Worm (Caenorhabditis elegans) whole organism, late embryonic: ENCODE results near the gene C54C6.11.

Experiments used
- C08G9.2 ChIP-seq: sonication (generic microtip); optimal IDR thresholded peaks from 2 replicates; lab custom pipeline; 2016; ENCODE audit warnings: mild to moderate bottlenecking, missing genetic modification characterization, moderate library complexity, missing compliant biosample characterization
- C38D4.7 ChIP-seq: fragments of 200-800 bp; sonication (Bioruptor generic); optimal IDR thresholded peaks from 2 replicates; lab custom pipeline; 2018; ENCODE audit warnings: mild to moderate bottlenecking, missing genetic modification characterization, moderate library complexity, missing compliant biosample characterization
- ceh-14 ChIP-seq: sonication (generic microtip); optimal IDR thresholded peaks from 2 replicates; lab custom pipeline; 2016; ENCODE audit warnings: missing genotype, missing genetic modification characterization, missing compliant biosample characterization
- ceh-18 ChIP-seq: sonication (generic microtip); optimal IDR thresholded peaks from 2 replicates; lab custom pipeline; 2016; ENCODE audit warnings: missing genetic modification characterization, missing compliant biosample characterization
- ceh-19 ChIP-seq: fragments of 200-800 bp; sonication (Bioruptor generic); optimal IDR thresholded peaks from 2 replicates; lab custom pipeline; 2018; ENCODE audit warnings: mild to moderate bottlenecking, missing genetic modification characterization, missing compliant biosample characterization
- ceh-2 ChIP-seq: sonication (generic microtip); optimal IDR thresholded peaks from 2 replicates; lab custom pipeline; 2016; ENCODE audit warnings: missing genotype, missing genetic modification characterization, missing compliant biosample characterization
- ceh-31 ChIP-seq: sonication (generic microtip); optimal IDR thresholded peaks from 2 replicates; lab custom pipeline; 2016; ENCODE audit warnings: missing genetic modification characterization, missing compliant biosample characterization
- ceh-34 ChIP-seq: sonication (generic microtip); optimal IDR thresholded peaks from 2 replicates; lab custom pipeline; 2016; ENCODE audit warnings: mild to moderate bottlenecking, missing genetic modification characterization, missing compliant biosample characterization
- ceh-45 ChIP-seq: fragments of 200-800 bp; sonication (Bioruptor generic); IDR thresholded peaks from 2 replicates; pipeline ENCODE4 v1.3.6; 2022; ENCODE audit warnings: missing genetic modification reagents, missing genetic modification characterization, missing compliant biosample characterization
- ceh-48 ChIP-seq: sonication (generic microtip); optimal IDR thresholded peaks from 2 replicates; lab custom pipeline; 2016; ENCODE audit warnings: missing genetic modification characterization, inconsistent platforms, missing compliant biosample characterization
- ceh-9 ChIP-seq: sonication (generic microtip); optimal IDR thresholded peaks from 2 replicates; lab custom pipeline; 2016; ENCODE audit warnings: mild to moderate bottlenecking, missing genetic modification characterization, inconsistent platforms, missing compliant biosample characterization
- dmd-4 ChIP-seq: sonication (generic microtip); optimal IDR thresholded peaks from 2 replicates; lab custom pipeline; 2016; ENCODE audit warnings: borderline replicate concordance, missing genetic modification characterization, missing compliant biosample characterization
- dve-1 ChIP-seq: sonication (generic microtip); optimal IDR thresholded peaks from 2 replicates; lab custom pipeline; 2017; ENCODE audit warnings: antibody characterized with exemption, mild to moderate bottlenecking, missing genetic modification characterization, missing compliant biosample characterization
- elt-2 ChIP-seq: sonication (generic microtip); optimal IDR thresholded peaks from 2 replicates; lab custom pipeline; 2016; ENCODE audit warnings: missing genetic modification reagents, missing genetic modification characterization, missing compliant biosample characterization
- ets-4 ChIP-seq: sonication (generic microtip); optimal IDR thresholded peaks from 2 replicates; lab custom pipeline; 2016; ENCODE audit warnings: missing genetic modification characterization, missing compliant biosample characterization
- fkh-10 ChIP-seq: fragments of 150-350 bp; optimal IDR thresholded peaks from 2 replicates; lab custom pipeline; 2014; ENCODE audit warnings: missing biosample characterization, missing genetic modification reagents, missing genetic modification characterization
- gmeb-2 ChIP-seq: sonication (generic microtip); optimal IDR thresholded peaks from 2 replicates; lab custom pipeline; 2016; ENCODE audit warnings: missing genetic modification characterization, inconsistent platforms, missing compliant biosample characterization
- hlh-13 ChIP-seq: fragments of 200-800 bp; sonication (Bioruptor generic); optimal IDR thresholded peaks from 2 replicates; lab custom pipeline; 2018; ENCODE audit warnings: mild to moderate bottlenecking, missing genetic modification characterization, missing compliant biosample characterization
- hlh-6 ChIP-seq: sonication (generic microtip); optimal IDR thresholded peaks from 2 replicates; lab custom pipeline; 2016; ENCODE audit warnings: missing genotype, missing genetic modification characterization, missing compliant biosample characterization
- lim-6 ChIP-seq: sonication (generic microtip); optimal IDR thresholded peaks from 2 replicates; lab custom pipeline; 2016; ENCODE audit warnings: missing genetic modification characterization, missing compliant biosample characterization
- lin-11 ChIP-seq: fragments of 200-800 bp; sonication (Bioruptor generic); optimal IDR thresholded peaks from 2 replicates; lab custom pipeline; 2018; ENCODE audit warnings: mild to moderate bottlenecking, missing genetic modification characterization, missing compliant biosample characterization
- nfya-1 ChIP-seq: sonication (generic microtip); optimal IDR thresholded peaks from 2 replicates; lab custom pipeline; 2017; ENCODE audit warnings: missing genetic modification characterization, mild to moderate bottlenecking, missing compliant biosample characterization, antibody characterized with exemption, moderate library complexity
- nhr-11 ChIP-seq: fragments of 150-350 bp; optimal IDR thresholded peaks from 2 replicates; lab custom pipeline; 2014; ENCODE audit warnings: missing biosample characterization, missing genetic modification characterization
- pag-3 ChIP-seq: sonication (generic microtip); optimal IDR thresholded peaks from 2 replicates; lab custom pipeline; 2016; ENCODE audit warnings: missing compliant biosample characterization, missing genetic modification characterization, borderline replicate concordance
- pros-1 ChIP-seq: fragments of 150-350 bp; optimal IDR thresholded peaks from 2 replicates; lab custom pipeline; 2014; ENCODE audit warnings: missing biosample characterization, missing genetic modification reagents, missing genetic modification characterization
- ref-2 ChIP-seq: sonication (generic microtip); optimal IDR thresholded peaks from 2 replicates; lab custom pipeline; 2016; ENCODE audit warnings: missing genetic modification characterization, missing compliant biosample characterization
- syd-9 ChIP-seq: sonication (generic microtip); optimal IDR thresholded peaks from 2 replicates; lab custom pipeline; 2016; ENCODE audit warnings: mild to moderate bottlenecking, missing genetic modification characterization, moderate library complexity, missing compliant biosample characterization
- tbx-7 ChIP-seq: sonication (generic microtip); optimal IDR thresholded peaks from 2 replicates; lab custom pipeline; 2016; ENCODE audit warnings: missing genotype, missing genetic modification characterization, missing compliant biosample characterization
- unc-3 ChIP-seq, 2 experiments: fragments of 200-800 bp in 1 of 2; sonication (Bioruptor generic) in 1 of 2; sonication (generic microtip) in 1 of 2; conservative IDR thresholded peaks in 1 of 2; optimal IDR thresholded peaks in 1 of 2; 2 replicates each; pipeline versions ENCODE4 v1.3.6 to Lab custom; 2016 to 2022; ENCODE audit warnings: missing compliant biosample characterization in 2 of 2, missing genetic modification characterization in 2 of 2, missing genetic modification reagents in 1 of 2
- unc-42 ChIP-seq: sonication (generic microtip); optimal IDR thresholded peaks from 2 replicates; lab custom pipeline; 2016; ENCODE audit warnings: missing genotype, missing genetic modification characterization, missing compliant biosample characterization
- unc-55 ChIP-seq: sonication (generic microtip); optimal IDR thresholded peaks from 2 replicates; lab custom pipeline; 2017; ENCODE audit warnings: missing biosample characterization, missing genetic modification reagents, missing genetic modification characterization

C54C6.11 gene

ce11 chrIII:3542105-3542504 is 6.0 kb upstream of the C54C6.11 start:
- peak; percentile 23 for TF ChIP-seq nfya-1 (tag; lab: Kevin White, UChicago)
- TF ChIP-seq dmd-4 (tag; lab: Kevin White, UChicago) = no peak
- TF ChIP-seq unc-42 (tag; lab: Kevin White, UChicago) = peak; percentile 73
- TF ChIP-seq ceh-31 (tag; lab: Kevin White, UChicago) = peak; percentile 55
- no peak for TF ChIP-seq pros-1 (tag; lab: Kevin White, UChicago)
- TF ChIP-seq lim-6 (tag; lab: Kevin White, UChicago) = no peak
- TF ChIP-seq pag-3 = no peak
- TF ChIP-seq lin-11 (tag; lab: Kevin White, UChicago) = no peak
- no peak for TF ChIP-seq ceh-9 (tag; lab: Kevin White, UChicago)
- TF ChIP-seq tbx-7 = no peak
- TF ChIP-seq ceh-48 (tag; lab: Kevin White, UChicago) = peak; percentile 58

ce11 chrIII:3543071-3543470 is 5.0 kb upstream of the C54C6.11 start:
- no peak for TF ChIP-seq gmeb-2 (tag; lab: Kevin White, UChicago)
- TF ChIP-seq ceh-31 (tag; lab: Kevin White, UChicago) = peak; percentile 67
- TF ChIP-seq hlh-6 (tag; lab: Kevin White, UChicago) = no peak
- TF ChIP-seq ceh-19 = no peak
- no peak for TF ChIP-seq ceh-14 (tag; lab: Kevin White, UChicago)
- no peak for TF ChIP-seq nhr-11
- TF ChIP-seq fkh-10 (GFP tag; lab: Kevin White, UChicago) = peak; percentile 23
- no peak for TF ChIP-seq unc-55 (GFP tag; lab: Kevin White, UChicago)
- TF ChIP-seq ceh-34 (tag; lab: Kevin White, UChicago) = peak; percentile 7
- peak; percentile 92 for TF ChIP-seq unc-42 (tag; lab: Kevin White, UChicago)
- TF ChIP-seq ref-2 (tag; lab: Kevin White, UChicago) = no peak
- TF ChIP-seq dve-1 = no peak
- no peak for TF ChIP-seq ets-4 (tag; lab: Kevin White, UChicago)
- no peak for TF ChIP-seq dmd-4 (tag; lab: Kevin White, UChicago)

ce11 chrIII:3546323-3546722 is 1.8 kb upstream of the C54C6.11 start, which contains the start of gene C54C6.7:
TSS of gene C54C6.7 (minus strand) at chrIII:3546423.
- TF ChIP-seq unc-3 (GFP tag; conservative IDR thresholded peaks at IDR 0.05; lab: Robert Waterston, UW) (no peak), unc-3 (tag; optimal IDR thresholded peaks at IDR 0.05; lab: Kevin White, UChicago) (no peak), elt-2 (tag; lab: Kevin White, UChicago) (no peak)

ce11 chrIII:3549750-3550149 is 1.6 kb downstream of the C54C6.11 start, which contains the start of gene C54C6.5:
TSS of gene C54C6.5 (minus strand) at chrIII:3549850.
- TF ChIP-seq pros-1 (tag; lab: Kevin White, UChicago) (no peak), ceh-31 (tag; lab: Kevin White, UChicago) (no peak), syd-9 (tag; lab: Kevin White, UChicago) (no peak), ceh-45 (GFP tag; lab: Robert Waterston, UW) (no peak), hlh-6 (tag; lab: Kevin White, UChicago) (no peak), tbx-7 (no peak)
- TF ChIP-seq, all 69 proteins: peak for 0

- no peak for TF ChIP-seq tbx-7
- TF ChIP-seq C38D4.7 (GFP tag; lab: Kevin White, UChicago) = no peak
- TF ChIP-seq dve-1 = no peak
- no peak for TF ChIP-seq dmd-4 (tag; lab: Kevin White, UChicago)
- no peak for TF ChIP-seq fkh-10 (GFP tag; lab: Kevin White, UChicago)
- TF ChIP-seq C08G9.2 (tag; lab: Kevin White, UChicago) = no peak
- TF ChIP-seq ceh-18 (tag; lab: Kevin White, UChicago) = no peak
- TF ChIP-seq ceh-2 = no peak
- TF ChIP-seq hlh-13 (GFP tag; lab: Kevin White, UChicago) = no peak
Observed at ce11 chrIII:3550364-3550763, 2.2 kb downstream of the C54C6.11 start.
